Worm (Caenorhabditis elegans) whole organism, L4 larva: ENCODE results near the gene F45E1.2.

Experiments used
- T20F7.1 ChIP-seq: fragments of 200-800 bp; sonication (Bioruptor generic); optimal IDR thresholded peaks from 2 replicates; lab custom pipeline; 2018; ENCODE audit warnings: mild to moderate bottlenecking, missing genetic modification characterization, missing compliant biosample characterization
- T26A8.4 ChIP-seq: fragments of 200-800 bp; sonication (Bioruptor generic); IDR thresholded peaks from 2 replicates; pipeline ENCODE4 v1.3.6; 2022; ENCODE audit warnings: missing genetic modification characterization, missing compliant biosample characterization
- Y105C5A.15 ChIP-seq: fragments of 200-800 bp; sonication (Bioruptor generic); IDR thresholded peaks from 2 replicates; pipeline ENCODE4 v1.3.6; 2022; ENCODE audit warnings: missing genetic modification characterization, missing compliant biosample characterization
- Y5F2A.4 ChIP-seq: fragments of 200-800 bp; sonication (Bioruptor generic); optimal IDR thresholded peaks from 2 replicates; lab custom pipeline; 2018; ENCODE audit warnings: mild to moderate bottlenecking, missing genetic modification characterization, missing compliant biosample characterization
- Y75B8A.6 ChIP-seq: fragments of 200-800 bp; sonication (Bioruptor generic); IDR thresholded peaks from 2 replicates; pipeline ENCODE4 v1.3.6; 2022; ENCODE audit warnings: missing genetic modification reagents, missing genetic modification characterization, missing compliant biosample characterization
- aha-1 ChIP-seq: fragments of 150-350 bp; peaks from one replicate; lab custom pipeline; 2014; ENCODE audit warnings: missing biosample characterization, missing genetic modification characterization
- ama-1 ChIP-seq: fragments of 150-350 bp; optimal IDR thresholded peaks from 2 replicates; lab custom pipeline; 2014; ENCODE audit warnings: inconsistent platforms, mixed read lengths
- ceh-28 ChIP-seq: fragments of 150-350 bp; optimal IDR thresholded peaks from 2 replicates; lab custom pipeline; 2014; ENCODE audit warnings: missing biosample characterization, missing genetic modification reagents, missing genetic modification characterization
- ceh-44 ChIP-seq: fragments of 200-800 bp; sonication (Bioruptor generic); IDR thresholded peaks from 2 replicates; pipeline ENCODE4 v1.3.6; 2022; ENCODE audit warnings: missing genetic modification reagents, missing genetic modification characterization, missing compliant biosample characterization
- daf-19 ChIP-seq: fragments of 200-800 bp; sonication (Bioruptor generic); conservative IDR thresholded peaks from 2 replicates; pipeline ENCODE4 v1.3.6; 2022; ENCODE audit warnings: missing genetic modification characterization, missing compliant biosample characterization
- dmd-6 ChIP-seq: fragments of 200-800 bp; sonication (Bioruptor generic); IDR thresholded peaks from 2 replicates; pipeline ENCODE4 v1.3.6; 2022; ENCODE audit warnings: missing genetic modification reagents, missing genetic modification characterization, missing compliant biosample characterization
- dmd-9 ChIP-seq: fragments of 200-800 bp; sonication (Bioruptor generic); IDR thresholded peaks from 2 replicates; pipeline ENCODE4 v1.3.6; 2022; ENCODE audit warnings: missing genetic modification reagents, missing genetic modification characterization, missing compliant biosample characterization
- egl-43 ChIP-seq: fragments of 200-800 bp; sonication (Bioruptor generic); IDR thresholded peaks from 2 replicates; pipeline ENCODE4 v1.3.6; 2022; ENCODE audit warnings: missing genetic modification reagents, missing genetic modification characterization, missing compliant biosample characterization
- gei-8 ChIP-seq: fragments of 200-800 bp; sonication (Bioruptor generic); optimal IDR thresholded peaks from 2 replicates; lab custom pipeline; 2018; ENCODE audit warnings: mild to moderate bottlenecking, missing genetic modification characterization, missing compliant biosample characterization
- hif-1 ChIP-seq, 2 experiments: sonication (generic microtip); optimal IDR thresholded peaks; 2 replicates each; lab custom pipeline; 2016 to 2017; ENCODE audit warnings: missing compliant biosample characterization in 2 of 2, missing genetic modification characterization in 2 of 2, missing genetic modification reagents in 2 of 2, missing genotype in 2 of 2, mild to moderate bottlenecking in 1 of 2
- hlh-30 ChIP-seq: sonication (generic microtip); optimal IDR thresholded peaks from 2 replicates; lab custom pipeline; 2017; ENCODE audit warnings: antibody characterized with exemption, mild to moderate bottlenecking, missing genetic modification characterization, missing compliant biosample characterization; ENCODE audit not compliant: insufficient read depth
- hmg-1.1 ChIP-seq: fragments of 200-800 bp; sonication (Bioruptor generic); IDR thresholded peaks from 2 replicates; pipeline ENCODE4 v1.3.6; 2022; ENCODE audit warnings: missing genetic modification reagents, missing genetic modification characterization, missing compliant biosample characterization
- jun-1 ChIP-seq: fragments of 150-350 bp; optimal IDR thresholded peaks from 2 replicates; lab custom pipeline; 2014; ENCODE audit warnings: missing biosample characterization, missing genetic modification reagents, missing genetic modification characterization
- lin-13 ChIP-seq: fragments of 150-350 bp; optimal IDR thresholded peaks from 2 replicates; lab custom pipeline; 2014; ENCODE audit warnings: missing biosample characterization, missing genetic modification reagents, missing genetic modification characterization
- lin-15B ChIP-seq: fragments of 150-350 bp; sonication (generic microtip); optimal IDR thresholded peaks from 3 replicates; lab custom pipeline; 2014; ENCODE audit warnings: missing biosample characterization, missing genetic modification characterization
- lsy-2 ChIP-seq, 2 experiments: fragments of 150-350 bp in 1 of 2; sonication (generic microtip) in 1 of 2; optimal IDR thresholded peaks; 2 replicates each; lab custom pipeline; 2014 to 2017; ENCODE audit warnings: missing biosample characterization in 2 of 2, missing genetic modification characterization in 2 of 2
- madf-9 ChIP-seq: fragments of 200-800 bp; sonication (Bioruptor generic); conservative IDR thresholded peaks from 2 replicates; pipeline ENCODE4 v1.3.6; 2022; ENCODE audit warnings: missing genetic modification reagents, missing genetic modification characterization, missing compliant biosample characterization
- mdl-1 ChIP-seq, 2 experiments: fragments of 150-350 bp in 1 of 2; sonication (generic microtip) in 1 of 2; optimal IDR thresholded peaks; 2 replicates each; lab custom pipeline; 2014 to 2017; ENCODE audit warnings: missing biosample characterization in 2 of 2, missing genetic modification characterization in 2 of 2
- mdt-29 ChIP-seq: fragments of 200-800 bp; sonication (Bioruptor generic); IDR thresholded peaks from 2 replicates; pipeline ENCODE4 v1.3.6; 2022; ENCODE audit warnings: missing genetic modification reagents, missing genetic modification characterization, missing compliant biosample characterization
- mxl-2 ChIP-seq: fragments of 200-800 bp; sonication (Bioruptor generic); conservative IDR thresholded peaks from 2 replicates; pipeline ENCODE4 v1.3.6; 2022; ENCODE audit warnings: missing genetic modification reagents, missing genetic modification characterization, missing compliant biosample characterization
- mxl-3 ChIP-seq: fragments of 200-800 bp; sonication (Bioruptor generic); optimal IDR thresholded peaks from 2 replicates; lab custom pipeline; 2018; ENCODE audit warnings: mild to moderate bottlenecking, missing genetic modification characterization, missing compliant biosample characterization
- nhr-102 ChIP-seq: sonication (generic microtip); optimal IDR thresholded peaks from 2 replicates; lab custom pipeline; 2016; ENCODE audit warnings: mild to moderate bottlenecking, missing genetic modification characterization, moderate library complexity, missing compliant biosample characterization
- nhr-25 ChIP-seq: sonication (generic microtip); optimal IDR thresholded peaks from 2 replicates; lab custom pipeline; 2017; ENCODE audit warnings: missing genetic modification characterization, mild to moderate bottlenecking, missing compliant biosample characterization, antibody characterized with exemption, moderate library complexity, borderline replicate concordance; ENCODE audit not compliant: insufficient read depth
- nhr-42 ChIP-seq: fragments of 200-800 bp; sonication (Bioruptor generic); IDR thresholded peaks from 2 replicates; pipeline ENCODE4 v1.3.6; 2022; ENCODE audit warnings: missing genetic modification characterization, missing compliant biosample characterization
- nhr-48 ChIP-seq: sonication (generic microtip); optimal IDR thresholded peaks from 2 replicates; lab custom pipeline; 2016; ENCODE audit warnings: mild to moderate bottlenecking, missing genetic modification characterization, missing compliant biosample characterization
- nhr-6 ChIP-seq: fragments of 150-350 bp; optimal IDR thresholded peaks from 2 replicates; lab custom pipeline; 2014; ENCODE audit warnings: missing biosample characterization, missing genetic modification characterization
- php-3 ChIP-seq: fragments of 200-800 bp; sonication (Bioruptor generic); IDR thresholded peaks from 2 replicates; pipeline ENCODE4 v1.3.6; 2022; ENCODE audit warnings: missing genetic modification reagents, missing genetic modification characterization, missing compliant biosample characterization
- saeg-2 ChIP-seq: fragments of 200-800 bp; sonication (Bioruptor generic); IDR thresholded peaks from 2 replicates; pipeline ENCODE4 v1.3.6; 2022; ENCODE audit warnings: missing genetic modification reagents, missing genetic modification characterization, missing compliant biosample characterization
- skn-1 ChIP-seq: fragments of 150-350 bp; optimal IDR thresholded peaks from 2 replicates; lab custom pipeline; 2014; ENCODE audit warnings: missing biosample characterization, missing genetic modification characterization
- snpc-1.2 ChIP-seq: fragments of 200-800 bp; sonication (Bioruptor generic); IDR thresholded peaks from 2 replicates; pipeline ENCODE4 v1.3.6; 2022; ENCODE audit warnings: missing genetic modification reagents, missing genetic modification characterization, missing compliant biosample characterization
- snpc-4 ChIP-seq: fragments of 150-350 bp; optimal IDR thresholded peaks from 2 replicates; lab custom pipeline; 2014; ENCODE audit warnings: missing biosample characterization, missing genetic modification characterization
- spr-1 ChIP-seq: sonication (generic microtip); optimal IDR thresholded peaks from 2 replicates; lab custom pipeline; 2016; ENCODE audit warnings: mild to moderate bottlenecking, missing genetic modification characterization, missing compliant biosample characterization
- tra-1 ChIP-seq: fragments of 200-800 bp; sonication (Bioruptor generic); IDR thresholded peaks from 2 replicates; pipeline ENCODE4 v1.3.6; 2022; ENCODE audit warnings: missing genetic modification reagents, missing genetic modification characterization, missing compliant biosample characterization
- unc-62 ChIP-seq, 3 experiments: fragments of 150-350 bp in 1 of 3; sonication (generic microtip); optimal IDR thresholded peaks in 2 of 3; peaks in 1 of 3; 1 replicate in 1 of 3; 2 replicates in 2 of 3; lab custom pipeline; 2014 to 2017; ENCODE audit warnings: missing biosample characterization in 3 of 3, missing genetic modification characterization in 3 of 3, missing genetic modification reagents in 3 of 3, missing genotype in 1 of 3

The F45E1.2 gene

DNA sequence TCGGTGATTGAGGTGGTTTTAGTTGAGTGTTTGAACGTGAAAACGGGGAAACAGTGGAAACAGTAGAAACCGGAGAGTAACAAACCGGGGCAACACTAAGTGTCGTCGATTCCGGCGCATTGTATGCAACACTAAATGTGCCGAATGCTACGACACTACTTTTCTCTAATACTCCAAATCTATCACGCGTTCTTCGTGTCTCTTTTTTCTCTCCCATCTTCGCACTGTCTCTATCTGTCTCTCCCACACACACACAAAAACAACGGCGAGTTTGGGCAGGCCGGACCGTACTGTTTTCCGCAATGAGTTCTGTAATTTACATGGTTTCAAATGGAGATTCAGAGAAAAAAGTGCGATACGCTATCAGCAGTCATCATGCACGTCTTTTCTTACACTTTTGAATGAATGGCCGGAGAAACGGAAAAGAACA lies 41.5 kb upstream of the F45E1.2 start (continued):
- no peak for TF ChIP-seq ceh-28 (tag; lab: Kevin White, UChicago)
- TF ChIP-seq nhr-102 (tag; lab: Kevin White, UChicago): peak; percentile 82
- peak in 1 of 2 experiments; percentile 76 for TF ChIP-seq hif-1 (tag; optimal IDR thresholded peaks at IDR 0.05; lab: Kevin White, UChicago)
- TF ChIP-seq Y5F2A.4 (GFP tag; lab: Kevin White, UChicago): no peak
- no peak for TF ChIP-seq egl-43
- TF ChIP-seq nhr-25 (tag; lab: Kevin White, UChicago): peak; percentile 46
- TF ChIP-seq jun-1: peak; percentile 65
- no peak for TF ChIP-seq ceh-44 (GFP tag; lab: Robert Waterston, UW)
- TF ChIP-seq nhr-6 (tag; lab: Kevin White, UChicago): peak; percentile 68
- TF ChIP-seq tra-1 (GFP tag; lab: Robert Waterston, UW): peak; percentile 78
- no peak for TF ChIP-seq mdt-29 (GFP tag; lab: Robert Waterston, UW)
- TF ChIP-seq php-3 (GFP tag; lab: Robert Waterston, UW): peak; percentile 82
- peak; percentile 67 for TF ChIP-seq T20F7.1 (GFP tag; lab: Kevin White, UChicago)
- TF ChIP-seq dmd-9 (GFP tag; lab: Robert Waterston, UW): no peak
- peak in 1 of 2 experiments; percentile 82 for TF ChIP-seq mdl-1 (tag; optimal IDR thresholded peaks at IDR 0.05; lab: Kevin White, UChicago)
- peak; percentile 92 for TF ChIP-seq nhr-48
- TF ChIP-seq mxl-2 (GFP tag; lab: Robert Waterston, UW): no peak
- TF ChIP-seq mxl-3: peak; percentile 82
- TF ChIP-seq ama-1 (lab: Kevin White, UChicago): no peak
- no peak for TF ChIP-seq Y75B8A.6 (GFP tag; lab: Robert Waterston, UW)
- TF ChIP-seq gei-8 (GFP tag; lab: Kevin White, UChicago): peak; percentile 12
- TF ChIP-seq unc-62 (GFP tag; optimal IDR thresholded peaks at IDR 0.05 in 1 of 2; lab: Kevin White, UChicago): peak in 1 of 2 experiments; percentile 71
- no peak for TF ChIP-seq unc-62 (tag; optimal IDR thresholded peaks at IDR 0.05; lab: Kevin White, UChicago)
- TF ChIP-seq lin-15B (tag; lab: Kevin White, UChicago): no peak
- TF ChIP-seq spr-1 (tag; lab: Kevin White, UChicago): peak; percentile 41
- no peak for TF ChIP-seq madf-9 (GFP tag; lab: Robert Waterston, UW)
- peak; percentile 65; the same call in 1 of the 2 replicates for TF ChIP-seq saeg-2

DNA sequence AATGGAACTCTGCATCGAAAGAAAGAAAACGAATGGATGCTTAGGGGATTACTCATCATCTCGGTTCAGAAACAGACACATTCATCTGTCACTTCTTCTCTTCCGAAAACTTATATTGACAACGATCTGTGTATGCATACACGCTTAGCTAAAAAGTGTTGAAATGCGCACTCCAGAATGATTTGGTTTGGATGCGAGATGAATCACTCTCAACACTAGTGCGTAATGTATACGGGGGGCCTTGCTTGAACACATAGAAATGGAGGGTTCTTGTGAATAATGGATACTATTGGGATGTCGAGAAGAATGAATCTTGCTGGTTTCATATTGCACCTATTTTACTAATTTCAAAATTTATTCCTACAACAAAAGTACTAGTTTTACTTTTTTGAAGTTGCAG lies 39.5 kb upstream of the F45E1.2 start:
- no peak for TF ChIP-seq nhr-102 (tag; lab: Kevin White, UChicago)
- TF ChIP-seq spr-1 (tag; lab: Kevin White, UChicago): no peak
- 0 out of 2 replicates have a peak, but pooled peaks have one; percentile 15 for TF ChIP-seq daf-19 (GFP tag; lab: Robert Waterston, UW)
- TF ChIP-seq dmd-6 (GFP tag; lab: Robert Waterston, UW): no peak
- no peak for TF ChIP-seq lin-13
- TF ChIP-seq Y105C5A.15 (GFP tag; lab: Robert Waterston, UW): no peak
- TF ChIP-seq nhr-42 (GFP tag; lab: Robert Waterston, UW): no peak
- no peak for TF ChIP-seq hif-1 (tag; optimal IDR thresholded peaks at IDR 0.05; lab: Kevin White, UChicago)
- no peak for TF ChIP-seq lsy-2 (tag; optimal IDR thresholded peaks at IDR 0.05; lab: Kevin White, UChicago)
- TF ChIP-seq snpc-4: no peak
- TF ChIP-seq mxl-2 (GFP tag; lab: Robert Waterston, UW): no peak
- no peak for TF ChIP-seq nhr-6 (tag; lab: Kevin White, UChicago)
- no peak for TF ChIP-seq egl-43
- TF ChIP-seq unc-62 (GFP tag; optimal IDR thresholded peaks at IDR 0.05 in 1 of 2; lab: Kevin White, UChicago): peak in 1 of 2 experiments; percentile 97
- TF ChIP-seq unc-62 (tag; optimal IDR thresholded peaks at IDR 0.05; lab: Kevin White, UChicago): no peak
- no peak for TF ChIP-seq hmg-1.1
- no peak for TF ChIP-seq skn-1 (tag; lab: Kevin White, UChicago)

DNA sequence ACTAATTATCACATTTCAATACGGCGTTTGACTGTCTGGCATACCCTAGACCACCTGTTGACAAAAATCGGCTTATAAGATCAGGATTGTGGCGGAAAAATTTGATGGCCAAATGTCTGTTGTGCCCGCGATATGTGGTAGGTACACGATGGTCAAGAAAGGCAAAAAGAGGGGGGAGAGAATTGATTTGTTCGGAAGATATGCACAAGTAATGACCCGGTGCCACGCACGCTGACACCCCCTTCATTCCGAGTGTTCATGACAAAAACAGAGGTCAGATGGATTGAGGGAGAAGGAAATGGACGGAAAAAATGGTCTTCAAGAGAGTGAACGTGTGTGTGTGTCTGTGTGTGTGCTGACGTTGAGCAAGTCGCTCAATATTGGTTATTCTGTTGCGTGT lies 38.1 kb upstream of the F45E1.2 start:
- TF ChIP-seq hlh-30 (tag; lab: Kevin White, UChicago) (peak; percentile 28), aha-1 (peak; percentile 88), snpc-1.2 (no peak), T26A8.4 (GFP tag; lab: Robert Waterston, UW) (no peak), unc-62 (GFP tag; optimal IDR thresholded peaks at IDR 0.05 in 1 of 2; lab: Kevin White, UChicago) (peak in 1 of 2 experiments; percentile 84), unc-62 (tag; optimal IDR thresholded peaks at IDR 0.05; lab: Kevin White, UChicago) (no peak)
